Fruit fly (Drosophila melanogaster) whole organism, embryonic: ENCODE measurements around the gene Tusp.

Source experiments
- Ada2b ChIP-seq: fragments of 200-800 bp; sonication (Bioruptor generic); IDR thresholded peaks from 2 replicates; pipeline ENCODE4 v1.3.6; 2022; ENCODE audit warnings: missing biosample characterization, missing genetic modification characterization
- Adf1 ChIP-seq: fragments of 200-800 bp; sonication (Bioruptor generic); IDR thresholded peaks from 2 replicates; pipeline ENCODE4 v1.3.6; 2022; ENCODE audit warnings: missing biosample characterization, missing genetic modification characterization
- Antp ChIP-seq: fragments of 200-800 bp; sonication (Bioruptor generic); optimal IDR thresholded peaks from 3 replicates; lab custom pipeline; 2016; ENCODE audit warnings: missing biosample characterization, missing genetic modification characterization
- Awh ChIP-seq: fragments of 200-800 bp; sonication (Bioruptor generic); IDR thresholded peaks from 2 replicates; pipeline ENCODE4, ENCODE4 v1.3.6; 2022; ENCODE audit warnings: missing biosample characterization, missing genetic modification characterization
- CG13894 ChIP-seq: fragments of 200-800 bp; sonication (Bioruptor generic); optimal IDR thresholded peaks from 3 replicates; lab custom pipeline; 2018; ENCODE audit warnings: missing biosample characterization, mild to moderate bottlenecking, missing genetic modification characterization, moderate library complexity
- CG14014 ChIP-seq: fragments of 200-800 bp; sonication (Bioruptor generic); IDR thresholded peaks from 2 replicates; pipeline ENCODE4 v1.3.6; 2022; ENCODE audit warnings: missing biosample characterization, missing genetic modification characterization
- CG14860 ChIP-seq: fragments of 200-800 bp; sonication (Bioruptor generic); IDR thresholded peaks from 3 replicates; pipeline ENCODE4 v1.3.6; 2022; ENCODE audit warnings: missing biosample characterization, missing genetic modification characterization; ENCODE audit not compliant: partially characterized antibody
- CG15269 ChIP-seq: fragments of 200-800 bp; sonication (Bioruptor generic); optimal IDR thresholded peaks from 2 replicates; lab custom pipeline; 2018; ENCODE audit warnings: missing biosample characterization, mild to moderate bottlenecking, missing genetic modification characterization, moderate library complexity
- CG15479 ChIP-seq: fragments of 200-800 bp; sonication (Bioruptor generic); optimal IDR thresholded peaks from 3 replicates; lab custom pipeline; 2019; ENCODE audit warnings: missing biosample characterization, mild to moderate bottlenecking, missing genetic modification characterization, moderate library complexity
- CG15601 ChIP-seq: fragments of 200-800 bp; sonication (Bioruptor generic); optimal IDR thresholded peaks from 3 replicates; lab custom pipeline; 2019; ENCODE audit warnings: missing biosample characterization, mild to moderate bottlenecking, missing genetic modification characterization, moderate library complexity
- CG16815 ChIP-seq: fragments of 200-800 bp; sonication (Bioruptor generic); optimal IDR thresholded peaks from 3 replicates; lab custom pipeline; 2017; ENCODE audit warnings: missing biosample characterization, mild to moderate bottlenecking, missing genetic modification characterization
- CG34376 ChIP-seq: fragments of 200-800 bp; sonication (Bioruptor generic); optimal IDR thresholded peaks from 2 replicates; lab custom pipeline; 2018; ENCODE audit warnings: missing biosample characterization, mild to moderate bottlenecking, missing genetic modification characterization
- CG34422 ChIP-seq: fragments of 200-800 bp; sonication (Bioruptor generic); IDR thresholded peaks from 3 replicates; pipeline ENCODE4 v1.3.6; 2022; ENCODE audit warnings: missing biosample characterization, missing genetic modification characterization
- CG3847 ChIP-seq: fragments of 200-800 bp; sonication (Bioruptor generic); IDR thresholded peaks from 2 replicates; pipeline ENCODE4 v1.3.6; 2022; ENCODE audit warnings: missing biosample characterization, missing genetic modification characterization
- CG5953 ChIP-seq: fragments of 200-800 bp; sonication (Bioruptor generic); IDR thresholded peaks from 2 replicates; pipeline ENCODE4 v1.3.6; 2022; ENCODE audit warnings: missing biosample characterization, missing genetic modification characterization
- CG6689 ChIP-seq: fragments of 200-800 bp; sonication (Bioruptor generic); IDR thresholded peaks from 2 replicates; pipeline ENCODE4 v1.3.6; 2022; ENCODE audit warnings: missing biosample characterization, missing genetic modification characterization
- D ChIP-seq, 2 experiments: fragments of 200-800 bp in 1 of 2; fragments of >200 bp in 1 of 2; sonication (Bioruptor generic) in 1 of 2; optimal IDR thresholded peaks; 2 replicates in 1 of 2; 3 replicates in 1 of 2; lab custom pipeline; 2017; ENCODE audit warnings: mild to moderate bottlenecking in 1 of 2, missing biosample characterization in 1 of 2, missing genetic modification characterization in 1 of 2, missing genetic modification reagents in 1 of 2
- Deaf1 ChIP-seq: fragments of 200-800 bp; optimal IDR thresholded peaks from 3 replicates; lab custom pipeline; 2019; ENCODE audit warnings: missing biosample characterization, mild to moderate bottlenecking, missing genetic modification characterization, moderate library complexity
- ERR ChIP-seq: fragments of 200-800 bp; sonication (Bioruptor generic); optimal IDR thresholded peaks from 2 replicates; lab custom pipeline; 2016; ENCODE audit warnings: missing biosample characterization, missing genetic modification characterization
- Fer2 ChIP-seq: fragments of 200-800 bp; sonication (Bioruptor generic); optimal IDR thresholded peaks from 2 replicates; lab custom pipeline; 2018; ENCODE audit warnings: missing biosample characterization, mild to moderate bottlenecking, missing genetic modification characterization, moderate library complexity
- Hr78 ChIP-seq, 2 experiments: fragments of 200-800 bp in 1 of 2; fragments of >200 bp in 1 of 2; sonication (Bioruptor generic) in 1 of 2; optimal IDR thresholded peaks; 2 replicates each; lab custom pipeline; 2017 to 2019; ENCODE audit warnings: missing biosample characterization in 2 of 2, missing genetic modification characterization in 2 of 2, mild to moderate bottlenecking in 1 of 2, moderate library complexity in 1 of 2
- NC2α ChIP-seq: fragments of 200-800 bp; sonication (Bioruptor generic); optimal IDR thresholded peaks from 2 replicates; lab custom pipeline; 2016; ENCODE audit warnings: missing biosample characterization, missing genetic modification characterization
- NK7.1 ChIP-seq: fragments of 200-800 bp; sonication (Bioruptor generic); optimal IDR thresholded peaks from 3 replicates; lab custom pipeline; 2016; ENCODE audit warnings: missing biosample characterization, missing genetic modification characterization
- Ptx1 ChIP-seq: fragments of 200-800 bp; sonication (Bioruptor generic); IDR thresholded peaks from 2 replicates; pipeline ENCODE4 v1.3.6; 2022; ENCODE audit warnings: missing biosample characterization, missing genetic modification characterization
- Scr ChIP-seq: fragments of 200-800 bp; sonication (Bioruptor generic); IDR thresholded peaks from 2 replicates; pipeline ENCODE4 v1.3.6; 2022; ENCODE audit warnings: missing biosample characterization, missing genetic modification characterization; ENCODE audit not compliant: partially characterized antibody
- Sry-β ChIP-seq: fragments of 200-800 bp; sonication (Bioruptor generic); optimal IDR thresholded peaks from 2 replicates; lab custom pipeline; 2018; ENCODE audit warnings: missing biosample characterization, mild to moderate bottlenecking, missing genetic modification characterization, moderate library complexity
- Ssrp ChIP-seq: fragments of 200-800 bp; sonication (Bioruptor generic); optimal IDR thresholded peaks from 2 replicates; lab custom pipeline; 2018; ENCODE audit warnings: missing biosample characterization, mild to moderate bottlenecking, missing genetic modification characterization, moderate library complexity
- Usf ChIP-seq: fragments of 200-800 bp; sonication (Bioruptor generic); optimal IDR thresholded peaks from 2 replicates; lab custom pipeline; 2017; ENCODE audit warnings: missing genotype, missing biosample characterization, missing genetic modification characterization
- cato ChIP-seq: fragments of 200-800 bp; sonication (Bioruptor generic); optimal IDR thresholded peaks from 2 replicates; lab custom pipeline; 2016; ENCODE audit warnings: missing biosample characterization, missing genetic modification characterization, borderline replicate concordance
- cg ChIP-seq: fragments of 200-800 bp; sonication (Bioruptor generic); optimal IDR thresholded peaks from 3 replicates; lab custom pipeline; 2019; ENCODE audit warnings: missing biosample characterization, mild to moderate bottlenecking, missing genetic modification characterization, moderate library complexity
- chif ChIP-seq, 2 experiments: fragments of 200-800 bp; sonication (Bioruptor generic); optimal IDR thresholded peaks; 3 replicates each; lab custom pipeline; 2016; ENCODE audit warnings: missing biosample characterization in 2 of 2, missing genetic modification characterization in 2 of 2
- chinmo ChIP-seq: fragments of 200-800 bp; sonication (Bioruptor generic); IDR thresholded peaks from 4 replicates; pipeline ENCODE4 v1.3.6; 2022; ENCODE audit warnings: missing biosample characterization, missing genetic modification characterization; ENCODE audit not compliant: partially characterized antibody
- fd96Cb ChIP-seq: fragments of 200-800 bp; sonication (Bioruptor generic); optimal IDR thresholded peaks from 2 replicates; lab custom pipeline; 2018; ENCODE audit warnings: missing biosample characterization, mild to moderate bottlenecking, missing genetic modification characterization, moderate library complexity
- hkb ChIP-seq, 2 experiments: fragments of 200-800 bp in 1 of 2; fragments of >200 bp in 1 of 2; sonication (Bioruptor generic) in 1 of 2; IDR thresholded peaks in 1 of 2; optimal IDR thresholded peaks in 1 of 2; 2 replicates each; pipeline versions ENCODE4 v1.3.6 to Lab custom; 2017 to 2022; ENCODE audit warnings: missing biosample characterization in 1 of 2, missing genetic modification characterization in 1 of 2
- onecut ChIP-seq: fragments of 200-800 bp; sonication (Bioruptor generic); IDR thresholded peaks from 2 replicates; pipeline ENCODE4 v1.3.6; 2022; ENCODE audit warnings: missing biosample characterization, missing genetic modification characterization
- pan ChIP-seq, 4 experiments: fragments of >200 bp in 3 of 4; fragments of 200-800 bp in 1 of 4; sonication (Bioruptor generic) in 1 of 4; optimal IDR thresholded peaks in 3 of 4; IDR thresholded peaks in 1 of 4; 2 replicates each; pipeline versions ENCODE4 v1.3.6 to Lab custom; 2017 to 2022; ENCODE audit warnings: missing biosample characterization in 2 of 4, missing genetic modification characterization in 2 of 4, mixed read lengths in 1 of 4
- pb ChIP-seq: fragments of 200-800 bp; sonication (Bioruptor generic); optimal IDR thresholded peaks from 3 replicates; lab custom pipeline; 2016; ENCODE audit warnings: missing biosample characterization, missing genetic modification characterization
- prd ChIP-seq, 3 experiments: fragments of >200 bp in 2 of 3; fragments of 200-800 bp in 1 of 3; sonication (Bioruptor generic) in 1 of 3; optimal IDR thresholded peaks in 2 of 3; IDR thresholded peaks in 1 of 3; 2 replicates in 2 of 3; 3 replicates in 1 of 3; pipeline versions ENCODE4 v1.3.6 to Lab custom; 2017 to 2022; ENCODE audit warnings: missing biosample characterization in 1 of 3, missing genetic modification characterization in 1 of 3
- ranshi ChIP-seq: fragments of 200-800 bp; sonication (Bioruptor generic); IDR thresholded peaks from 2 replicates; pipeline ENCODE4 v1.3.6; 2022; ENCODE audit warnings: missing biosample characterization, missing genetic modification characterization
- salm ChIP-seq: fragments of 200-800 bp; sonication (Bioruptor generic); optimal IDR thresholded peaks from 2 replicates; lab custom pipeline; 2018; ENCODE audit warnings: missing biosample characterization, mild to moderate bottlenecking, missing genetic modification characterization
- slbo ChIP-seq: fragments of 200-800 bp; sonication (Bioruptor generic); IDR thresholded peaks from 2 replicates; pipeline ENCODE4 v1.3.6; 2022; ENCODE audit warnings: missing biosample characterization, missing genetic modification characterization
- slou ChIP-seq: fragments of 200-800 bp; sonication (Bioruptor generic); optimal IDR thresholded peaks from 3 replicates; lab custom pipeline; 2016; ENCODE audit warnings: missing biosample characterization, missing genetic modification characterization
- sqz ChIP-seq: fragments of 200-800 bp; sonication (Bioruptor generic); optimal IDR thresholded peaks from 3 replicates; lab custom pipeline; 2018; ENCODE audit warnings: missing biosample characterization, mild to moderate bottlenecking, missing genetic modification characterization
- sr ChIP-seq: fragments of 200-800 bp; sonication (Bioruptor generic); IDR thresholded peaks from 3 replicates; pipeline ENCODE4 v1.3.6; 2022; ENCODE audit warnings: missing biosample characterization, missing genetic modification characterization
- trem ChIP-seq: fragments of 200-800 bp; optimal IDR thresholded peaks from 3 replicates; lab custom pipeline; 2019; ENCODE audit warnings: missing biosample characterization, mild to moderate bottlenecking, missing genetic modification characterization, moderate library complexity

Tusp gene

dm6 chr3R:27609118-27610042 lies 1.7 kb downstream of the Tusp start:
- TF ChIP-seq chinmo (GFP tag; lab: Robert Waterston, UW): 0 out of 4 replicates have a peak, but pooled peaks have one; percentile 41
- TF ChIP-seq CG5953: no peak
- TF ChIP-seq Adf1: peak; percentile 93
- TF ChIP-seq Ssrp: no peak
- no peak for TF ChIP-seq Fer2 (tag; lab: Kevin White, UChicago)
- TF ChIP-seq sr (GFP tag; lab: Robert Waterston, UW): peak; percentile 79; the same call in 2 of the 3 replicates
- TF ChIP-seq hkb (optimal IDR thresholded peaks at IDR 0.05; lab: Kevin White, UChicago): no peak
- peak; percentile 55 for TF ChIP-seq hkb (GFP tag; IDR thresholded peaks at IDR 0.05; lab: Robert Waterston, UW)
- TF ChIP-seq CG14014 (GFP tag; lab: Robert Waterston, UW): peak; percentile 20; the same call in 1 of the 2 replicates
- no peak for TF ChIP-seq pan (optimal IDR thresholded peaks at IDR 0.05; lab: Kevin White, UChicago)
- TF ChIP-seq pan (GFP tag; optimal IDR thresholded peaks at IDR 0.05 in 1 of 2, IDR thresholded peaks at IDR 0.05 in 1 of 2): peak in 1 of 2 experiments; percentile 43
- no peak for TF ChIP-seq CG34376 (GFP tag; lab: Kevin White, UChicago)
- peak; percentile 49 for TF ChIP-seq cg (GFP tag; lab: Kevin White, UChicago)
- peak; percentile 12 for TF ChIP-seq CG15269 (tag; lab: Kevin White, UChicago)
- TF ChIP-seq CG15479 (GFP tag; lab: Kevin White, UChicago): no peak
- no peak for TF ChIP-seq chif (GFP tag; optimal IDR thresholded peaks at IDR 0.05; lab: Kevin White, UChicago)
- TF ChIP-seq Deaf1 (tag; lab: Kevin White, UChicago): no peak
- TF ChIP-seq CG3847: no peak
- no peak for TF ChIP-seq Awh (GFP tag; lab: Robert Waterston, UW)
- 0 out of 3 replicates have a peak, but pooled peaks have one; percentile 14 for TF ChIP-seq CG34422 (GFP tag; lab: Robert Waterston, UW)
- no peak for TF ChIP-seq sqz
- TF ChIP-seq slbo (GFP tag; lab: Robert Waterston, UW): 0 out of 2 replicates have a peak, but pooled peaks have one; percentile 7
- no peak for TF ChIP-seq Ptx1 (GFP tag; lab: Robert Waterston, UW)
- TF ChIP-seq cato: no peak
- no peak for TF ChIP-seq Ada2b (GFP tag; lab: Robert Waterston, UW)
- no peak for TF ChIP-seq Hr78 (GFP tag; optimal IDR thresholded peaks at IDR 0.05; lab: Kevin White, UChicago)
- peak; percentile 9 for TF ChIP-seq Antp (GFP tag; lab: Kevin White, UChicago)
- TF ChIP-seq slou (GFP tag; lab: Kevin White, UChicago): no peak
- TF ChIP-seq D (optimal IDR thresholded peaks at IDR 0.05; lab: Kevin White, UChicago): no peak
- TF ChIP-seq D (GFP tag; optimal IDR thresholded peaks at IDR 0.05; lab: Kevin White, UChicago): no peak
- no peak for TF ChIP-seq CG6689
- no peak for TF ChIP-seq CG14860 (GFP tag; lab: Robert Waterston, UW)
- no peak for TF ChIP-seq ERR (GFP tag; lab: Kevin White, UChicago)
- peak; percentile 8 for TF ChIP-seq fd96Cb (tag; lab: Kevin White, UChicago)
- no peak for TF ChIP-seq Usf (GFP tag; lab: Kevin White, UChicago)
- no peak for TF ChIP-seq CG15601 (tag; lab: Kevin White, UChicago)
- peak; percentile 64 for TF ChIP-seq onecut (GFP tag; lab: Robert Waterston, UW)
- TF ChIP-seq salm: no peak
- peak; percentile 14 for TF ChIP-seq CG13894 (tag; lab: Kevin White, UChicago)
- 0 out of 2 replicates have a peak, but pooled peaks have one; percentile 7 for TF ChIP-seq ranshi (GFP tag; lab: Robert Waterston, UW)
- no peak for TF ChIP-seq prd (optimal IDR thresholded peaks at IDR 0.05; lab: Kevin White, UChicago)
- TF ChIP-seq prd (GFP tag; IDR thresholded peaks at IDR 0.05; lab: Robert Waterston, UW): 0 out of 3 replicates have a peak, but pooled peaks have one; percentile 11
- TF ChIP-seq Scr (GFP tag; lab: Robert Waterston, UW): no peak
- TF ChIP-seq trem: no peak
- TF ChIP-seq CG16815 (GFP tag; lab: Kevin White, UChicago): no peak
- TF ChIP-seq pb: no peak
- TF ChIP-seq NK7.1 (GFP tag; lab: Kevin White, UChicago): no peak
- TF ChIP-seq NC2α (GFP tag; lab: Kevin White, UChicago): no peak
- TF ChIP-seq Sry-β (GFP tag; lab: Kevin White, UChicago): no peak
